Worm (Caenorhabditis elegans): ENCODE data around the gene pyk-2.
A peak's percentile ranks its signal among the peaks of the same experiment; 100 is the strongest.

The pyk-2 gene

DNA sequence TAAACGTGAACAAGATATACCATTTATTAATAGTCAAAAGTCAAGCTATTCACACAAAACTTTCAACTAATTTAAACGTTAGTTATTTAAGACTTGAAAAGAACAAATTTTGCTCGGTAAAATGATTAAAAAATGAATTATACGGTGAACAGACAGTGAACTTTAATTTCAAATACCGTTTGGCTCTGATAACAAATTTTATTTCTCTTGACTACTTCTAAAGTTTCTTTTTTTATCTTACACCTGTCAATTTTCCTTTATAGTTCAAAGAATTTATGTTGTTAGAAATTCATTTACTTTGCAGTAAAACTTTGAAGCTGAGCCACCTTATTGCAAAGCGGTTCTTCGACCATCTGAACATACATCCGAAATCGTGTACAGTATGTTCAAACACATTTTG, 5.7 kb downstream of the pyk-2 start, which contains the start of gene ZK593.3:
Gene ZK593.3 (plus strand): TSS at position 301 of the 400 bp plus-strand sequence.
- TF ChIP-seq ceh-45 (GFP tag; IDR thresholded peaks at IDR 0.05), result no peak
- no peak for TF ChIP-seq ceh-31 (tag; optimal IDR thresholded peaks at IDR 0.05)
- no peak for TF ChIP-seq ceh-9 (tag; optimal IDR thresholded peaks at IDR 0.05)
- no peak for TF ChIP-seq K09A11.1 (tag; optimal IDR thresholded peaks at IDR 0.05; ENCODE audit: insufficient read depth)
- no peak for TF ChIP-seq ceh-48 (tag; optimal IDR thresholded peaks at IDR 0.05)

DNA sequence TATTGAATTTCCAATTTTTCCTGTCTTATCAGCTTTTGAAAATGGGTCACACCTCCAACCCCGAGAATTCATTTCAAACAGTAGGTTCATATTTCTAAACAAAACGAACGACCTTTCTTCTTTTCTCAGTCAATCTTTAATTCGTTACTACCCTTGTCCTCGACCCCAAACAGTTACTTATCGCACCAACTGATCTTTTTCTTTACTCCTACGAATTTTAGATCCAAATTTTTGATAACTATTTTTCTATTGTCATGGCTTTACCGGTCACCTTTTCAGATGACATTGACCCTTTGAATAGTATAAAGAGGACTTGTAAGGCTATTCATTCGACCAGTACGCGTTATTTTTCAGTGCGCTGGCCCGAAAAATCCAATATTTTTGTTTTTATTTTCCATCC, 6.4 kb downstream of the pyk-2 start:
- TF ChIP-seq unc-55 (GFP tag; optimal IDR thresholded peaks at IDR 0.05) (no peak), unc-42 (tag; optimal IDR thresholded peaks at IDR 0.05) (no peak), zip-5 (tag; optimal IDR thresholded peaks at IDR 0.05) (no peak), ceh-24 (tag; optimal IDR thresholded peaks at IDR 0.05) (no peak), madf-2 (tag; optimal IDR thresholded peaks at IDR 0.05) (no peak), ceh-48 (tag; optimal IDR thresholded peaks at IDR 0.05) (no peak), hlh-6 (tag; optimal IDR thresholded peaks at IDR 0.05) (no peak), gmeb-2 (tag; optimal IDR thresholded peaks at IDR 0.05) (no peak), tbx-2 (tag; optimal IDR thresholded peaks at IDR 0.05) (no peak), eyg-1 (tag; optimal IDR thresholded peaks at IDR 0.05) (no peak), ceh-30 (tag; optimal IDR thresholded peaks at IDR 0.05) (no peak), odd-2 (tag; optimal IDR thresholded peaks at IDR 0.05) (no peak), K02D7.2 (tag; optimal IDR thresholded peaks at IDR 0.05) (no peak), syd-9 (tag; optimal IDR thresholded peaks at IDR 0.05) (no peak), hlh-15 (tag; optimal IDR thresholded peaks at IDR 0.05) (no peak), ahr-1 (tag; optimal IDR thresholded peaks at IDR 0.05) (no peak), pha-2 (tag; optimal IDR thresholded peaks at IDR 0.05) (no peak)

DNA sequence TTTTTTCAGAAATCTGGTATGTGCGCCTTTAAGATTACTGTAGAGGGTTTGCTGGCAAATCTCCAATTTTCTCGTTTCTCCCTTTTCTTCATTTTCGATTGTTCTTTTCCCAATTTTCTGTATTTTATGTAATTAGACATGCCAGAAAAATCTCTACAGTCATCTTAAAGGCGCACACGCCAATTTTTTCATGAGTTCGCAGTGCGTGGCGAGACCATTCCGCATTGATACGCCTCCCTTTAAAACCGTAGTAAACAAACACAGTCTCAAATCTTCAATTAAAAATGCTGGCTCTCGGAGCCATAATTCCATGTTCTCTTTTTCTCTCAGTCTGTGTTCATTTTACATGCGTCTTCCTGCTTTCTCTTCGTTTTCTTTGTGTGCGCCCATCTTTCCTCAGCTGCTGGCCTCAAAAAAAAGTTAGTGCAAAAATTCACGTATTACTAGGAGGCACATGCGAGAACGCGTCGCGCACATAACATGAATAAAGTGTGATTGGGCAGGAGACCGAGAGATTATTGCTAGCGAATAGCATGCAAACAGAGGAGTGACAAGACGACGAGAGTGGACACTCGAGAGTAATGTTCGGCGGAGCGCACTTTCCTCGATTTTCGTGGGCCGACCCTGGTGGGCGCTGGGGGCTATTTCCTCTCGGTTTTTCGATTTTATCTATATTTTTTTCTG, 9.3 kb downstream of the pyk-2 start:
- TF ChIP-seq ceh-2 (tag; optimal IDR thresholded peaks at IDR 0.05) (no peak), F13H6.1 (tag; optimal IDR thresholded peaks at IDR 0.05) (peak; percentile 6), sdc-2 (tag; optimal IDR thresholded peaks at IDR 0.05) (no peak), ceh-48 (tag; optimal IDR thresholded peaks at IDR 0.05) (no peak), ahr-1 (tag; optimal IDR thresholded peaks at IDR 0.05) (no peak), madf-2 (tag; optimal IDR thresholded peaks at IDR 0.05) (no peak), unc-55 (GFP tag; optimal IDR thresholded peaks at IDR 0.05) (peak; percentile 72), ceh-18 (tag; optimal IDR thresholded peaks at IDR 0.05) (peak; percentile 77), ets-4 (tag; optimal IDR thresholded peaks at IDR 0.05) (no peak), ceh-19 (GFP tag; optimal IDR thresholded peaks at IDR 0.05) (peak; percentile 10), ref-2 (tag; optimal IDR thresholded peaks at IDR 0.05) (peak; percentile 56), tbx-2 (tag; optimal IDR thresholded peaks at IDR 0.05) (peak; percentile 49), ceh-31 (tag; optimal IDR thresholded peaks at IDR 0.05) (peak; percentile 80), rnt-1 (tag; optimal IDR thresholded peaks at IDR 0.05) (peak; percentile 2), pat-9 (tag; optimal IDR thresholded peaks at IDR 0.05) (no peak), unc-42 (tag; optimal IDR thresholded peaks at IDR 0.05) (peak; percentile 51), unc-3 (GFP tag; conservative IDR thresholded peaks at IDR 0.05) (no peak), unc-3 (tag; optimal IDR thresholded peaks at IDR 0.05) (no peak), nfya-1 (tag; optimal IDR thresholded peaks at IDR 0.05) (peak; percentile 69), hlh-30 (tag; optimal IDR thresholded peaks at IDR 0.05; ENCODE audit: insufficient read depth) (peak; percentile 80), sox-2 (GFP tag; IDR thresholded peaks at IDR 0.05) (no peak), pax-1 (tag; optimal IDR thresholded peaks at IDR 0.05) (peak; percentile 29), lin-11 (tag; optimal IDR thresholded peaks at IDR 0.05) (no peak), pqm-1 (tag; optimal IDR thresholded peaks at IDR 0.05) (no peak), ceh-34 (tag; optimal IDR thresholded peaks at IDR 0.05) (peak; percentile 66), K02D7.2 (tag; optimal IDR thresholded peaks at IDR 0.05) (no peak)

Measured in whole organism, late embryonic.